Worm (Caenorhabditis elegans): ENCODE results near the gene pals-27.

- no peak for TF ChIP-seq flt-1 (GFP tag; IDR thresholded peaks at IDR 0.05)
- no peak for TF ChIP-seq ztf-23 (GFP tag; IDR thresholded peaks at IDR 0.05)
- TF ChIP-seq tab-1 (GFP tag; IDR thresholded peaks at IDR 0.05), result no peak
- TF ChIP-seq T22C8.4 (GFP tag; IDR thresholded peaks at IDR 0.05), result no peak
- TF ChIP-seq med-1 (GFP tag; optimal IDR thresholded peaks at IDR 0.05; ENCODE audit: insufficient read depth), result no peak
- TF ChIP-seq ref-1 (GFP tag; conservative IDR thresholded peaks at IDR 0.05), result no peak
- TF ChIP-seq klf-2 (GFP tag; conservative IDR thresholded peaks at IDR 0.05), result no peak
These were observed 9.0 kb downstream of the pals-27 start for ce11 chrIII:4390421-4390820.
